Worm (Caenorhabditis elegans): ENCODE results near the gene sld-5.

DNA sequence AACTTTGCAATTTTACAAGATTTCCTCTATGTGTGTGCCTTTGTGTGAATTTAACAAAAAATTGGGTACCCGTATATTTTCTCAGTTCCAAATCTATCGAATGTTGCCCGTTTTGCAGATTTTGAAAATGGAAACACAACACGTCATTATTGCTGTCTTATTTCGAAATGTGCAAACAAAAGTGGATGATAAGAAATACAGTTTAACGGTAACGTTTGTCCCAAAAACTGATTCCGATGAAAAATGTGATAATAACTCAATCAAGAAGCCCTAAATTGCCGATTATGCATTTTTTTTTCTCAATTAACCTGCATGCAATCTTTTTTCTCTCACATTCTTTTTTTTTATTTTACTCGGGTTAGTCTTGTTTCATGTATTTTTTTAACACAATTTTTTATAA lies 12.2 kb downstream of the sld-5 start:
- TF ChIP-seq lin-35 (GFP tag; optimal IDR thresholded peaks at IDR 0.05) (no peak), ceh-79 (tag; optimal IDR thresholded peaks at IDR 0.05) (no peak), mxl-1 (tag; optimal IDR thresholded peaks at IDR 0.05) (no peak), unc-130 (GFP tag; optimal IDR thresholded peaks at IDR 0.05) (no peak), tlf-1 (GFP tag; optimal IDR thresholded peaks at IDR 0.05) (no peak), lsl-1 (GFP tag; optimal IDR thresholded peaks at IDR 0.05) (no peak), ekl-4 (GFP tag; IDR thresholded peaks at IDR 0.05) (no peak), chd-7 (tag; optimal IDR thresholded peaks at IDR 0.05) (no peak), him-1 (tag; optimal IDR thresholded peaks at IDR 0.05) (no peak), F39B2.1 (GFP tag; IDR thresholded peaks at IDR 0.05) (no peak), B0019.2 (GFP tag; conservative IDR thresholded peaks at IDR 0.05) (no peak), madf-10 (tag; optimal IDR thresholded peaks at IDR 0.05) (no peak), ama-1 (optimal IDR thresholded peaks at IDR 0.05) (no peak), ama-1 (GFP tag; optimal IDR thresholded peaks at IDR 0.05) (no peak)

Measured in whole organism, young adult.